Worm (Caenorhabditis elegans) whole organism, young adult: ENCODE measurements around the gene srm-1.
A peak's percentile ranks its signal among the peaks of the same experiment; 100 is the strongest.

Source experiments
- D2030.7 ChIP-seq: fragments of 200-800 bp; sonication (Bioruptor generic); IDR thresholded peaks from 2 replicates; pipeline ENCODE4 v1.3.6; 2022; ENCODE audit warnings: missing genetic modification reagents, missing genetic modification characterization, missing compliant biosample characterization
- F10E7.11 ChIP-seq: sonication (generic microtip); optimal IDR thresholded peaks from 2 replicates; lab custom pipeline; 2017; ENCODE audit warnings: mild to moderate bottlenecking, missing genetic modification characterization, moderate library complexity, missing compliant biosample characterization
- F22D6.2 ChIP-seq: sonication (generic microtip); optimal IDR thresholded peaks from 2 replicates; lab custom pipeline; 2016; ENCODE audit warnings: mild to moderate bottlenecking, missing genetic modification characterization, missing compliant biosample characterization
- F39B2.1 ChIP-seq: fragments of 200-800 bp; sonication (Bioruptor generic); IDR thresholded peaks from 2 replicates; pipeline ENCODE4 v1.3.6; 2022; ENCODE audit warnings: missing genetic modification reagents, missing genetic modification characterization, missing compliant biosample characterization
- F55B11.4 ChIP-seq: sonication (generic microtip); optimal IDR thresholded peaks from 2 replicates; lab custom pipeline; 2016; ENCODE audit warnings: missing compliant biosample characterization, missing genetic modification characterization, borderline replicate concordance; ENCODE audit not compliant: insufficient read depth
- F57C9.4 ChIP-seq: sonication (generic microtip); optimal IDR thresholded peaks from 2 replicates; lab custom pipeline; 2017; ENCODE audit warnings: mild to moderate bottlenecking, missing genetic modification characterization, missing compliant biosample characterization
- T07F8.4 ChIP-seq: sonication (generic microtip); optimal IDR thresholded peaks from 2 replicates; lab custom pipeline; 2016; ENCODE audit warnings: mild to moderate bottlenecking, missing genetic modification characterization, moderate library complexity, missing compliant biosample characterization
- Y67H2A.10 ChIP-seq: fragments of 200-800 bp; sonication (Bioruptor generic); conservative IDR thresholded peaks from 2 replicates; pipeline ENCODE4 v1.3.6; 2022; ENCODE audit warnings: missing genetic modification reagents, missing genetic modification characterization, missing compliant biosample characterization
- aptf-2 ChIP-seq: fragments of 200-800 bp; sonication (Bioruptor generic); conservative IDR thresholded peaks from 2 replicates; pipeline ENCODE4 v1.3.6; 2022; ENCODE audit warnings: missing genetic modification reagents, missing genetic modification characterization, missing compliant biosample characterization
- aptf-3 ChIP-seq: fragments of 200-800 bp; sonication (Bioruptor generic); IDR thresholded peaks from 2 replicates; pipeline ENCODE4 v1.3.6; 2022; ENCODE audit warnings: missing genetic modification characterization, missing compliant biosample characterization
- cebp-2 ChIP-seq: fragments of 200-800 bp; sonication (Bioruptor generic); IDR thresholded peaks from 2 replicates; pipeline ENCODE4 v1.3.6; 2022; ENCODE audit warnings: missing genetic modification characterization, missing compliant biosample characterization
- dpff-1 ChIP-seq: sonication (generic microtip); optimal IDR thresholded peaks from 2 replicates; lab custom pipeline; 2017; ENCODE audit warnings: mild to moderate bottlenecking, missing genetic modification characterization, missing compliant biosample characterization
- egrh-3 ChIP-seq: fragments of 200-800 bp; sonication (Bioruptor generic); IDR thresholded peaks from 2 replicates; pipeline ENCODE4 v1.3.6; 2022; ENCODE audit warnings: missing genetic modification reagents, missing genetic modification characterization, missing compliant biosample characterization
- gei-17 ChIP-seq: fragments of 200-800 bp; sonication (Bioruptor generic); optimal IDR thresholded peaks from 2 replicates; lab custom pipeline; 2018; ENCODE audit warnings: mild to moderate bottlenecking, missing genetic modification characterization, missing compliant biosample characterization
- hlh-12 ChIP-seq: sonication (generic microtip); optimal IDR thresholded peaks from 2 replicates; lab custom pipeline; 2016; ENCODE audit warnings: missing genetic modification characterization, missing compliant biosample characterization
- hlh-26 ChIP-seq: fragments of 200-800 bp; sonication (Bioruptor generic); conservative IDR thresholded peaks from 2 replicates; pipeline ENCODE4 v1.3.6; 2022; ENCODE audit warnings: missing genetic modification reagents, missing genetic modification characterization, missing compliant biosample characterization
- hmg-1.2 ChIP-seq: fragments of 200-800 bp; sonication (Bioruptor generic); IDR thresholded peaks from 2 replicates; pipeline ENCODE4 v1.3.6; 2022; ENCODE audit warnings: missing genetic modification reagents, missing genetic modification characterization, missing compliant biosample characterization
- lag-1 ChIP-seq: fragments of 200-800 bp; sonication (Bioruptor generic); IDR thresholded peaks from 2 replicates; pipeline ENCODE4 v1.3.6; 2022; ENCODE audit warnings: missing genetic modification reagents, missing genetic modification characterization, missing compliant biosample characterization
- let-607 ChIP-seq, 2 experiments: fragments of 200-800 bp in 1 of 2; sonication (Bioruptor generic) in 1 of 2; sonication (generic microtip) in 1 of 2; optimal IDR thresholded peaks; 2 replicates each; lab custom pipeline; 2016 to 2018; ENCODE audit warnings: mild to moderate bottlenecking in 2 of 2, missing compliant biosample characterization in 2 of 2, missing genetic modification characterization in 2 of 2, moderate library complexity in 2 of 2, missing genotype in 1 of 2
- lin-26 ChIP-seq: fragments of 200-800 bp; sonication (Bioruptor generic); IDR thresholded peaks from 2 replicates; pipeline ENCODE4 v1.3.6; 2022; ENCODE audit warnings: missing genetic modification reagents, missing genetic modification characterization, missing compliant biosample characterization
- lin-40 ChIP-seq: sonication (generic microtip); optimal IDR thresholded peaks from 2 replicates; lab custom pipeline; 2016; ENCODE audit warnings: missing genetic modification characterization, mild to moderate bottlenecking, missing compliant biosample characterization, missing genotype, missing genetic modification reagents
- lir-1 ChIP-seq: fragments of 200-800 bp; sonication (Bioruptor generic); conservative IDR thresholded peaks from 2 replicates; pipeline ENCODE4 v1.3.6; 2022; ENCODE audit warnings: missing genetic modification reagents, missing genetic modification characterization, missing compliant biosample characterization
- lsy-27 ChIP-seq: sonication (generic microtip); optimal IDR thresholded peaks from 2 replicates; lab custom pipeline; 2017; ENCODE audit warnings: missing genetic modification characterization, mild to moderate bottlenecking, missing compliant biosample characterization, antibody characterized with exemption, missing genotype, borderline replicate concordance; ENCODE audit not compliant: insufficient read depth
- madf-8 ChIP-seq: fragments of 200-800 bp; sonication (Bioruptor generic); conservative IDR thresholded peaks from 2 replicates; pipeline ENCODE4 v1.3.6; 2022; ENCODE audit warnings: missing genetic modification reagents, missing genetic modification characterization, missing compliant biosample characterization
- mxl-1 ChIP-seq: sonication (generic microtip); optimal IDR thresholded peaks from 2 replicates; lab custom pipeline; 2016; ENCODE audit warnings: missing genetic modification characterization, missing compliant biosample characterization
- nfya-2 ChIP-seq: fragments of 200-800 bp; sonication (Bioruptor generic); IDR thresholded peaks from 2 replicates; pipeline ENCODE4 v1.3.6; 2022; ENCODE audit warnings: missing genetic modification reagents, missing genetic modification characterization, missing compliant biosample characterization
- nfyb-1 ChIP-seq: fragments of 200-800 bp; sonication (Bioruptor generic); IDR thresholded peaks from 2 replicates; pipeline ENCODE4 v1.3.6; 2022; ENCODE audit warnings: missing genetic modification reagents, missing genetic modification characterization, missing compliant biosample characterization
- nhr-120 ChIP-seq: fragments of 200-800 bp; sonication (Bioruptor generic); IDR thresholded peaks from 2 replicates; pipeline ENCODE4 v1.3.6; 2022; ENCODE audit warnings: missing genetic modification characterization, missing compliant biosample characterization
- nhr-80 ChIP-seq: sonication (generic microtip); optimal IDR thresholded peaks from 2 replicates; lab custom pipeline; 2016; ENCODE audit warnings: missing genetic modification characterization, missing compliant biosample characterization
- pha-4 ChIP-seq: fragments of 150-350 bp; sonication (generic microtip); optimal IDR thresholded peaks from 2 replicates; lab custom pipeline; 2014; ENCODE audit warnings: missing biosample characterization, missing genetic modification reagents, missing genetic modification characterization
- rec-8 ChIP-seq, 2 experiments: sonication (generic microtip); optimal IDR thresholded peaks; 2 replicates each; lab custom pipeline; 2016; ENCODE audit warnings: mild to moderate bottlenecking in 2 of 2, missing genetic modification characterization in 2 of 2, missing genetic modification reagents in 2 of 2, missing genotype in 2 of 2, missing biosample characterization in 1 of 2, missing compliant biosample characterization in 1 of 2, moderate library complexity in 1 of 2
- snpc-1.1 ChIP-seq: sonication (generic microtip); optimal IDR thresholded peaks from 2 replicates; lab custom pipeline; 2017; ENCODE audit warnings: missing genetic modification characterization, mild to moderate bottlenecking, missing compliant biosample characterization, antibody characterized with exemption, moderate library complexity, missing genotype, missing genetic modification reagents; ENCODE audit not compliant: insufficient read depth
- somi-1 ChIP-seq: fragments of 200-800 bp; sonication (Bioruptor generic); optimal IDR thresholded peaks from 2 replicates; lab custom pipeline; 2018; ENCODE audit warnings: mild to moderate bottlenecking, missing genetic modification characterization, missing compliant biosample characterization
- xnd-1 ChIP-seq: sonication (generic microtip); optimal IDR thresholded peaks from 2 replicates; lab custom pipeline; 2016; ENCODE audit warnings: missing genotype, missing genetic modification reagents, missing genetic modification characterization, missing compliant biosample characterization
- zfh-2 ChIP-seq: fragments of 200-800 bp; sonication (Bioruptor generic); conservative IDR thresholded peaks from 2 replicates; pipeline ENCODE4 v1.3.6; 2022; ENCODE audit warnings: missing genetic modification reagents, missing genetic modification characterization, missing compliant biosample characterization
- zim-3 ChIP-seq: sonication (generic microtip); optimal IDR thresholded peaks from 2 replicates; lab custom pipeline; 2017; ENCODE audit warnings: mild to moderate bottlenecking, missing genetic modification characterization, moderate library complexity, missing compliant biosample characterization
- ztf-18 ChIP-seq: sonication (generic microtip); optimal IDR thresholded peaks from 2 replicates; lab custom pipeline; 2016; ENCODE audit warnings: missing genotype, mild to moderate bottlenecking, missing genetic modification characterization, missing compliant biosample characterization
- ztf-22 ChIP-seq: fragments of 200-800 bp; sonication (Bioruptor generic); optimal IDR thresholded peaks from 2 replicates; lab custom pipeline; 2018; ENCODE audit warnings: mild to moderate bottlenecking, missing genetic modification characterization, moderate library complexity, missing compliant biosample characterization
- ztf-6 ChIP-seq: fragments of 200-800 bp; sonication (Bioruptor generic); IDR thresholded peaks from 2 replicates; pipeline ENCODE4 v1.3.6; 2022; ENCODE audit warnings: missing genetic modification reagents, missing genetic modification characterization, missing compliant biosample characterization

The srm-1 gene

DNA sequence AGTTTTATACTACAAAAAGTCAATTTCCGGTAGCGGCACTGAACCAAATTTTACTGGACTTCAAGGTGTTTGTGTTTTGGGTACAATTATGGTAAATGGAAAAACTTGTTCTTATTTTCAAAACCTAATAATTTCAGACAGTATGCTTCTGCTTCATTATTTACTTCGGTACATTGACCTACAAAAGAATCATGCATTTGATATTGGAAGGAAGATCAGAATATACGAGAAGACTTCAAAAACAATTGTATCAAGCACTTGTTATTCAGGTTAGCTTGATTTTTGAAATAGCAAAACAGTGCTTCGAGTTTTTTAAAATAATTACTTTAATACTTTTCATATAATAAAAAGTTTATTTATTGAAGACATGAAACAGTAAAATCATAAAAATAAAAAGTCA, 19.2 kb upstream of the srm-1 start:
- TF ChIP-seq F10E7.11 (tag; lab: Kevin White, UChicago), result no peak
- TF ChIP-seq lir-1 (GFP tag; lab: Robert Waterston, UW), result no peak
- no peak for TF ChIP-seq hlh-26
- no peak for TF ChIP-seq F22D6.2 (tag; lab: Kevin White, UChicago)
- no peak for TF ChIP-seq pha-4
- TF ChIP-seq lsy-27 (tag; lab: Kevin White, UChicago), result no peak
- TF ChIP-seq nhr-80 (tag; lab: Kevin White, UChicago), result no peak
- no peak for TF ChIP-seq let-607 (tag; optimal IDR thresholded peaks at IDR 0.05; lab: Kevin White, UChicago)
- no peak for TF ChIP-seq ztf-18 (tag; lab: Kevin White, UChicago)
- no peak for TF ChIP-seq xnd-1
- no peak for TF ChIP-seq lin-26 (GFP tag; lab: Robert Waterston, UW)
- no peak for TF ChIP-seq rec-8 (tag; optimal IDR thresholded peaks at IDR 0.05; lab: Kevin White, UChicago)
- no peak for TF ChIP-seq hlh-12 (tag; lab: Kevin White, UChicago)
- TF ChIP-seq nfya-2 (GFP tag; lab: Robert Waterston, UW), result no peak
- TF ChIP-seq Y67H2A.10, result no peak

DNA sequence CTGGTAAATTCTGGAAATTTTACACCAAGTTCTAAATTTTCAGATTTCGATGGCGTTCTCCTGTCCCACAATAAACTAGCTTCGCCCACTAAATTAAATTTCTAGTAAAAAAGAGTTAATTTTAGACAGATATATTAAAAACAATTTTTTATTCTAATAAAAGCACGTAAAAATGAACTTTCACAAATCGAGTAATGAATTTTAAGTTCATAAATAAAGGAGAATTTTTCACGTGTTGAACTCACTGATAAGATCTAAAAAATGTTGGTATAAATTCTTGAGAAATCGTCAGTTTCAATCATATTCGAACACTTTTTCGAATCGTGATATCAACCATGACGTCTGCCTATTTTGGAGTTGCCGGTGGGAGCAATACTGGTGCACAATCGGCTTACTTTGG, 16.5 kb upstream of the srm-1 start, which contains the start of gene ssq-2:
Gene ssq-2, plus strand, starts transcription at position 301 of the 400 bp plus-strand sequence.
- TF ChIP-seq nhr-120 (GFP tag; lab: Robert Waterston, UW) (no peak), gei-17 (GFP tag; lab: Kevin White, UChicago) (no peak), ztf-22 (GFP tag; lab: Kevin White, UChicago) (no peak), snpc-1.1 (no peak), hmg-1.2 (GFP tag; lab: Robert Waterston, UW) (no peak), aptf-3 (GFP tag; lab: Robert Waterston, UW) (no peak), F39B2.1 (no peak), ztf-18 (tag; lab: Kevin White, UChicago) (no peak), ztf-6 (no peak), D2030.7 (GFP tag; lab: Robert Waterston, UW) (no peak), let-607 (tag; optimal IDR thresholded peaks at IDR 0.05; lab: Kevin White, UChicago) (no peak), mxl-1 (tag; lab: Kevin White, UChicago) (no peak), F55B11.4 (tag; lab: Kevin White, UChicago) (no peak), lag-1 (GFP tag; lab: Robert Waterston, UW) (no peak), nfyb-1 (GFP tag; lab: Robert Waterston, UW) (no peak), T07F8.4 (tag; lab: Kevin White, UChicago) (no peak)

DNA sequence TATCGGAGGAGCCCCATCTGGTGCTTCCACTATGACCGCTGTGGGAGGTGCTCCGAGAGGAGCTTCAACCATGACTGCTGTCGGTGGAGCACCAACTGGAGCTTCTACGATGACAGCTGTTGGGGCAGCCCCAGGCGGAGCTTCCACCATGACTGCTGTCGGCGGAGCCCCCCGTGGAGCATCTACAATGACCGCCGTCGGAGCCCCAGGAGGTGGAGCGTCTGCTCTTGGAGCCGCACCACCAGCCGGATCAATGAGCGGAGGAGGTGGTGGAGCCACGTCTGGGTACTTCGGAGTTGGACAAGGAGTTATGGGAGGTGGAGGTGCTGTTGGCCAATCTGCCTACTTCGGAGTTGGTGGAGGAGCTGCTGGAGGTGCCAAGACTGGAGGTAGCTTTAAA, 15.4 kb upstream of the srm-1 start:
- TF ChIP-seq lin-40 (no peak), dpff-1 (tag; lab: Kevin White, UChicago) (no peak), zfh-2 (GFP tag; lab: Robert Waterston, UW) (peak; percentile 70), madf-8 (no peak), egrh-3 (GFP tag; lab: Robert Waterston, UW) (peak; percentile 86), cebp-2 (no peak), zim-3 (tag; lab: Kevin White, UChicago) (no peak), somi-1 (GFP tag; lab: Kevin White, UChicago) (no peak), aptf-2 (no peak), F57C9.4 (tag; lab: Kevin White, UChicago) (no peak)
